Worm (Caenorhabditis elegans) whole organism, midembryonic: ENCODE results near the gene srx-120.

Experiments
- T22C8.4 ChIP-seq: fragments of 200-800 bp; sonication (Bioruptor generic); IDR thresholded peaks from 2 replicates; pipeline ENCODE4 v1.3.6; 2022; ENCODE audit warnings: missing genetic modification characterization, missing compliant biosample characterization
- flt-1 ChIP-seq: fragments of 200-800 bp; sonication (Bioruptor generic); IDR thresholded peaks from 2 replicates; pipeline ENCODE4 v1.3.6; 2022; ENCODE audit warnings: missing genetic modification characterization, missing compliant biosample characterization
- klf-2 ChIP-seq: fragments of 200-800 bp; sonication (Bioruptor generic); conservative IDR thresholded peaks from 2 replicates; pipeline ENCODE4 v1.3.6; 2022; ENCODE audit warnings: missing genetic modification reagents, missing genetic modification characterization, missing compliant biosample characterization
- ref-1 ChIP-seq: fragments of 200-800 bp; sonication (Bioruptor generic); conservative IDR thresholded peaks from 2 replicates; pipeline ENCODE4 v1.3.6; 2022; ENCODE audit warnings: missing genetic modification reagents, missing genetic modification characterization, missing compliant biosample characterization
- tab-1 ChIP-seq: fragments of 200-800 bp; sonication (Bioruptor generic); IDR thresholded peaks from 2 replicates; pipeline ENCODE4 v1.3.6; 2022; ENCODE audit warnings: missing genetic modification characterization, missing compliant biosample characterization
- ztf-29 ChIP-seq: fragments of 200-800 bp; sonication (Bioruptor generic); IDR thresholded peaks from 2 replicates; pipeline ENCODE4 v1.3.6; 2022; ENCODE audit warnings: missing genetic modification reagents, missing genetic modification characterization, missing compliant biosample characterization

ce11 chrII:12570523-12570922, 39.5 kb downstream of the srx-120 start, which contains the start of gene Y38E10A.1:
- TF ChIP-seq tab-1 (GFP tag; lab: Robert Waterston, UW) (no peak), ref-1 (GFP tag; lab: Robert Waterston, UW) (no peak), flt-1 (no peak), klf-2 (GFP tag; lab: Robert Waterston, UW) (no peak), ztf-29 (GFP tag; lab: Robert Waterston, UW) (no peak), T22C8.4 (GFP tag; lab: Robert Waterston, UW) (no peak)
